Worm (Caenorhabditis elegans) whole organism, early embryonic: ENCODE measurements around the gene gsr-1.

ENCODE experiments used
- B0310.2 ChIP-seq: sonication (generic microtip); optimal IDR thresholded peaks from 2 replicates; lab custom pipeline; 2016; ENCODE audit warnings: mild to moderate bottlenecking, missing genetic modification characterization, missing compliant biosample characterization
- F13C5.2 ChIP-seq: sonication (generic microtip); optimal IDR thresholded peaks from 2 replicates; lab custom pipeline; 2017; ENCODE audit warnings: mild to moderate bottlenecking, missing genetic modification characterization, inconsistent platforms, missing compliant biosample characterization
- aly-1 ChIP-seq: sonication (generic microtip); optimal IDR thresholded peaks from 2 replicates; lab custom pipeline; 2016; ENCODE audit warnings: missing genetic modification characterization, missing compliant biosample characterization
- ama-1 ChIP-seq: fragments of 150-350 bp; optimal IDR thresholded peaks from 2 replicates; lab custom pipeline; 2014
- ceh-13 ChIP-seq: fragments of 200-800 bp; sonication (Bioruptor generic); optimal IDR thresholded peaks from 2 replicates; lab custom pipeline; 2018; ENCODE audit warnings: mild to moderate bottlenecking, missing genetic modification characterization, missing compliant biosample characterization
- ceh-36 ChIP-seq: sonication (generic microtip); optimal IDR thresholded peaks from 2 replicates; lab custom pipeline; 2016; ENCODE audit warnings: missing genetic modification characterization, inconsistent platforms, missing compliant biosample characterization
- ets-7 ChIP-seq: sonication (generic microtip); optimal IDR thresholded peaks from 2 replicates; lab custom pipeline; 2016; ENCODE audit warnings: missing genotype, missing genetic modification characterization, missing compliant biosample characterization
- flt-1 ChIP-seq: fragments of 200-800 bp; sonication (Bioruptor generic); IDR thresholded peaks from 2 replicates; pipeline ENCODE4 v1.3.6; 2022; ENCODE audit warnings: missing genetic modification characterization, missing compliant biosample characterization
- hmbx-1 ChIP-seq: sonication (generic microtip); optimal IDR thresholded peaks from 2 replicates; lab custom pipeline; 2016; ENCODE audit warnings: mild to moderate bottlenecking, missing genetic modification characterization, missing compliant biosample characterization
- hmg-4 ChIP-seq: fragments of 200-800 bp; sonication (Bioruptor generic); optimal IDR thresholded peaks from 2 replicates; lab custom pipeline; 2018; ENCODE audit warnings: mild to moderate bottlenecking, missing genetic modification characterization, missing compliant biosample characterization
- hnd-1 ChIP-seq: sonication (generic microtip); optimal IDR thresholded peaks from 2 replicates; lab custom pipeline; 2016; ENCODE audit warnings: missing genetic modification characterization, missing compliant biosample characterization
- pes-1 ChIP-seq: fragments of 200-800 bp; sonication (Bioruptor generic); IDR thresholded peaks from 2 replicates; pipeline ENCODE4 v1.3.6; 2022; ENCODE audit warnings: missing genetic modification reagents, missing genetic modification characterization, missing compliant biosample characterization
- scrt-1 ChIP-seq: fragments of 200-800 bp; sonication (Bioruptor generic); IDR thresholded peaks from 2 replicates; pipeline ENCODE4 v1.3.6; 2022; ENCODE audit warnings: missing genetic modification characterization, missing compliant biosample characterization
- sea-1 ChIP-seq: fragments of 200-800 bp; sonication (Bioruptor generic); conservative IDR thresholded peaks from 2 replicates; pipeline ENCODE4 v1.3.6; 2022; ENCODE audit warnings: missing genetic modification characterization, missing compliant biosample characterization
- tbx-11 ChIP-seq: fragments of 200-800 bp; sonication (Bioruptor generic); IDR thresholded peaks from 2 replicates; pipeline ENCODE4 v1.3.6; 2022; ENCODE audit warnings: missing genetic modification characterization, missing compliant biosample characterization
- tbx-37 ChIP-seq: fragments of 200-800 bp; sonication (Bioruptor generic); conservative IDR thresholded peaks from 2 replicates; pipeline ENCODE4 v1.3.6; 2022; ENCODE audit warnings: missing genetic modification reagents, missing genetic modification characterization, missing compliant biosample characterization
- tra-4 ChIP-seq: sonication (generic microtip); optimal IDR thresholded peaks from 2 replicates; lab custom pipeline; 2017; ENCODE audit warnings: missing genetic modification characterization, missing compliant biosample characterization

gsr-1 gene

DNA sequence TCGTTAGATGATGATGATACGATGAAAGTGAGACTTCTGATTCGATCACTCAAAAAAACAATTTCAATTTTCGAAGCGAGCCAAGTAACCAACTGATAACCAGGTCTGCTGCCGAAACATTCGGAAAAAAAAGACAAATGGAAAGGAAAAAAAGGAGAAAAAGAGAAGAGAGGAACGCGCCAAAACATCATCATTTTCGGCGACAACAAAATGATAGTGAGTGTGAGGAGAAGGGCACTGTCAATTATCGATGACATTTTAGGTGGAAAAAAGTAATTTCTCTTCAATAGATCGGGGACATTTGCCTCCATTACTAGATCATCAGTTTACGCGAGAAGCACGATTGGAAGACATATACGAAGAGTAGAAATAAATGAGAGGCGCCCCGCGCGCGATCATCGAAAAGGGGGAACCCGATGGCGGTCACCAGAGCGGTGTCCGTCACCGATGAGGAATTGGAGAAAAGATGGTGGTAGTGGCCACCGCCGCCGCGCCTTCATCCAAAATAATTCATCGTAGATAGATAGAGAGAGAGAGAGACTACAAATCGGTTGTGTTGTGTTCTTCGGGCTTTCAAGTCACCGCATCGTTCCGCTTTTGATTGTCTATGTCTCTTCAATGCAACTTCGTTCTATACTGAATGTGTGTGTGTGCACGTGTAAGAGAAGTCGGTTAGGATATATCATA, 29.4 kb upstream of the gsr-1 start:
- TF ChIP-seq hmbx-1 (tag; lab: Kevin White, UChicago) (no peak), ceh-36 (no peak), tbx-37 (GFP tag; lab: Robert Waterston, UW) (no peak), aly-1 (no peak), hnd-1 (tag; lab: Kevin White, UChicago) (no peak), tra-4 (tag; lab: Kevin White, UChicago) (no peak), scrt-1 (GFP tag; lab: Robert Waterston, UW) (no peak), ceh-13 (GFP tag; lab: Kevin White, UChicago) (no peak), ets-7 (tag; lab: Kevin White, UChicago) (no peak), sea-1 (GFP tag; lab: Robert Waterston, UW) (no peak), flt-1 (GFP tag; lab: Robert Waterston, UW) (no peak), B0310.2 (no peak), ama-1 (lab: Kevin White, UChicago) (no peak), hmg-4 (no peak), pes-1 (GFP tag; lab: Robert Waterston, UW) (no peak), F13C5.2 (tag; lab: Kevin White, UChicago) (no peak), tbx-11 (GFP tag; lab: Robert Waterston, UW) (no peak)

DNA sequence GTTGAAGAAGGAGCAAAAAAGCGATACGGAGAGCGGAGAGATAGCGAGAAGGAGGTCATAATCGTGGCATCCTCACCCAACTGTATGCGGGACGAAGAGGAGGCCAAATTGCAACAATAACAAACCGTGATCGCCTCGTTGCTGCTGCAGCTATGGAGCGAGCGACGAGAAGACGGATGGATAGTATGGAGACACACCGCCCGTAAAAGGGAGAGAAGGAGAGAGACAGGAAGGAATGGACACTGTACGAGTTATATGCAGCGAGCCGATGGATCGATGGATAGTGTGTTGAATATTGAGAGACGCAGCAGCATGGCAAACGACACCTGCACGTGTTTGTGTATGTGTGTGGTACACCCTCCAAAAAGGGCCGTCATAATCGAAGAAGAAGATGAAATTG, 26.9 kb upstream of the gsr-1 start:
- no peak for TF ChIP-seq hmbx-1 (tag; lab: Kevin White, UChicago)
- no peak for TF ChIP-seq flt-1 (GFP tag; lab: Robert Waterston, UW)
- TF ChIP-seq ceh-36: no peak
- TF ChIP-seq ama-1 (lab: Kevin White, UChicago): no peak
- TF ChIP-seq tra-4 (tag; lab: Kevin White, UChicago): no peak
- no peak for TF ChIP-seq pes-1 (GFP tag; lab: Robert Waterston, UW)
- no peak for TF ChIP-seq hnd-1 (tag; lab: Kevin White, UChicago)
- no peak for TF ChIP-seq F13C5.2 (tag; lab: Kevin White, UChicago)
- TF ChIP-seq aly-1: peak; percentile 72
- TF ChIP-seq ceh-13 (GFP tag; lab: Kevin White, UChicago): no peak
- peak; percentile 33 for TF ChIP-seq B0310.2
- TF ChIP-seq ets-7 (tag; lab: Kevin White, UChicago): no peak
- peak; percentile 11 for TF ChIP-seq hmg-4
- no peak for TF ChIP-seq tbx-37 (GFP tag; lab: Robert Waterston, UW)
- no peak for TF ChIP-seq scrt-1 (GFP tag; lab: Robert Waterston, UW)
- TF ChIP-seq sea-1 (GFP tag; lab: Robert Waterston, UW): no peak
- TF ChIP-seq tbx-11 (GFP tag; lab: Robert Waterston, UW): no peak

DNA sequence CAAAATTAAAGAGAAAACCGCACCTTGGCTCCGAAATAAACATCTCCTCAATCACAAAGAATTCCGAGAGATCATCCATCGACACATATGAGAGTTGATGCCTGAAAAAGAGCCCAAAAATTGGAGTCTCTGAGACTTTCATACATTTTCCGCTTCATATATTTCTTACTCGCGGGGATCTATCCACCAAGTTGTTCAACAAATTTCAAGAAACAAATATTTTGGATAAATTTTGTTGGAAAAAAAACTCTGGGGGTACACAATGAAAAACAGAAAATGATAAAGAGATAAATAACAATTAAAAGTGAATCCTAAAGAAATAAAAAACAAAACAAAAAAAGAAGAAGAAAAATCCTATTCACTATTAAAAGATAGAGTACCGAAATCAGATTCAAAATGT, 23.7 kb upstream of the gsr-1 start, which contains the start of gene sel-8:
Gene sel-8, minus strand, starts transcription at position 101 of the 400 bp plus-strand sequence.
- TF ChIP-seq flt-1 (GFP tag; lab: Robert Waterston, UW) (no peak), sea-1 (GFP tag; lab: Robert Waterston, UW) (no peak), pes-1 (GFP tag; lab: Robert Waterston, UW) (no peak), tra-4 (tag; lab: Kevin White, UChicago) (no peak)

DNA sequence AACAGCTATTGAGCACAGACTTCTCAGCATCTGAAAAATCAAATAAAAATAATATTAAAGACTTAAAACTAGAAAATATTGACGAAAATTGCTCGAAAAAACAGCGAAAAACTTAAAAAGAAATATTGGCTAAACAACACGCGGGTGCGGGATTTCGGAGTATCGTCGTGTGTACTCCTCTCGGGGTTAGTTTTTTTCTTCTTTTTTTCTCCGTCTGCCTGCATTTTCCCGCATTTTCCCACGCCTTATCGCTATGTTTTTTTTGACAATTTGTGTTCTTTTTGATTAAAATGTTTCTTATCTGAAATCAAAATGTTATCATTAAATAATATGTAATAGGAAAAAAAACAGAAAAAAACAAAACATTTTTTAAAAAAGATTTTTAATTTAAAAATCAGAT, 20.4 kb upstream of the gsr-1 start, which contains the start of gene mrps-31:
Gene mrps-31, minus strand, starts transcription at position 36 of the 400 bp plus-strand sequence.
- TF ChIP-seq ceh-36 (no peak), hnd-1 (tag; lab: Kevin White, UChicago) (no peak), F13C5.2 (tag; lab: Kevin White, UChicago) (no peak), flt-1 (GFP tag; lab: Robert Waterston, UW) (no peak), ama-1 (lab: Kevin White, UChicago) (no peak), tbx-37 (GFP tag; lab: Robert Waterston, UW) (no peak), tbx-11 (GFP tag; lab: Robert Waterston, UW) (no peak), ceh-13 (GFP tag; lab: Kevin White, UChicago) (no peak), scrt-1 (GFP tag; lab: Robert Waterston, UW) (no peak), ets-7 (tag; lab: Kevin White, UChicago) (no peak), hmg-4 (no peak), aly-1 (no peak), pes-1 (GFP tag; lab: Robert Waterston, UW) (no peak), tra-4 (tag; lab: Kevin White, UChicago) (no peak), B0310.2 (no peak), sea-1 (GFP tag; lab: Robert Waterston, UW) (no peak)

DNA sequence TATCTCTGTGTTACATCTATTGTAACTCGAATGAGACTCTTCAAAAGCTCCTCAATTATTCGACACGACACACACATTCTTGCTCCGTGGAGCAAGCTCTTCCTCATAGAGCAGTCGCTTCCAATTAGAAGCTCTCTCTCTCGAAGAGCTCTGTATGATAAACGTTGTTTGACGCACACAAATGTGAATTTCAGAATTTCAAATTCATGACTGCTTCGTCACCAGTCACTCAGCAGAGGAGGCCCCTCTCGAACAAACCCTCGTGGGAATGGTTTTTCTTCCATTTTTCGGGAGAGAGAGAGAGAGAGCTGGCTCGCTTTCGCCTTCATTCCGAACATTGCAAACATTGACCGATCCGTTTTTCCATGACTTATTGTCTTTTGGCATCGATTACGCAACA, 18.3 kb upstream of the gsr-1 start:
- TF ChIP-seq sea-1 (GFP tag; lab: Robert Waterston, UW) (no peak), hnd-1 (tag; lab: Kevin White, UChicago) (no peak), flt-1 (GFP tag; lab: Robert Waterston, UW) (no peak), F13C5.2 (tag; lab: Kevin White, UChicago) (no peak), ceh-36 (no peak), ama-1 (lab: Kevin White, UChicago) (no peak), ets-7 (tag; lab: Kevin White, UChicago) (no peak), tbx-37 (GFP tag; lab: Robert Waterston, UW) (no peak), hmbx-1 (tag; lab: Kevin White, UChicago) (no peak)

DNA sequence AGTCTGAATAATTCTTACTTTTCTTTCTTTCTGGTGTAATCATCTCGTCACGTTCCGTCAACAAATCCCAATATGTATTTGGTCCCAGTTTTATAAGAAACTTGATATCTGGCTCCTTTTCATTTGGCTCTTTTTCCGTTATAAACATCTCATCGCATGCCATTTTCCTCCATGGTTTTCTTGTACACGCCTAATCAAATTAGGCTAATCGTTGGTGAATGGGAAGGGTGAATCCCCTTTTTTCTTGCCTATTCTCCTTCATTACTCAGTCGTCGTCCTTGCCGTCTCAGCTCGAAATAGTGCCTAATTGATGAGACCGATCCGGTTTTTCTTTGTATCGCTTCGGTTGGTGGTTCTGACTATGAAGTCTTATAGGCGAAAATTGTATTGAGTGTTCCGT, 16.5 kb upstream of the gsr-1 start:
- TF ChIP-seq hmbx-1 (tag; lab: Kevin White, UChicago) (no peak), aly-1 (no peak), hmg-4 (no peak), tbx-11 (GFP tag; lab: Robert Waterston, UW) (no peak)

DNA sequence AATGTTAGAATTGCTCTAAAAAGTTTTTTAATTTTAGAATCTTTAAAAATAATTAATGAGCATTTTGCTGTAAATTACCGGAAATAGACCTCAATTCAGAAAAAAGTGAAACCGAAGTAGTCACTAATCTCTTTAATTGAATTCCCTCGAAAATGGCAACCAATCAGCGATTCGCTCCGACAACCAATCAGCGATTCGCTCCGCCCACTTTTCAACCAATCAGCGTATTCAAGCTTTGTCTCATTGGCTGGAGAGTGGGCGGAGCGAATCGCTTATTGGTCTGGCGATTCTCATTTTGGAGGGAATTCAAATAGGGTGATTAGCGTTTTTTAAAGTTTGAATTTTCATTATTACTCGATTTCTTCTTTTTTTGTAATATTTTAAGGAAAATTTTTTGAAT, 15.8 kb upstream of the gsr-1 start:
- TF ChIP-seq ceh-36: no peak
- no peak for TF ChIP-seq ceh-13 (GFP tag; lab: Kevin White, UChicago)
- no peak for TF ChIP-seq aly-1
- TF ChIP-seq tra-4 (tag; lab: Kevin White, UChicago): no peak
- no peak for TF ChIP-seq ets-7 (tag; lab: Kevin White, UChicago)
- TF ChIP-seq scrt-1 (GFP tag; lab: Robert Waterston, UW): no peak
- no peak for TF ChIP-seq sea-1 (GFP tag; lab: Robert Waterston, UW)
- no peak for TF ChIP-seq ama-1 (lab: Kevin White, UChicago)
- no peak for TF ChIP-seq tbx-11 (GFP tag; lab: Robert Waterston, UW)
- no peak for TF ChIP-seq hmg-4
- no peak for TF ChIP-seq tbx-37 (GFP tag; lab: Robert Waterston, UW)
- no peak for TF ChIP-seq F13C5.2 (tag; lab: Kevin White, UChicago)
- TF ChIP-seq pes-1 (GFP tag; lab: Robert Waterston, UW): no peak
- no peak for TF ChIP-seq hmbx-1 (tag; lab: Kevin White, UChicago)
